Fruit fly (Drosophila melanogaster) whole organism, embryonic: Measurements from ENCODE around the gene Sk2.

Experiments
- Adf1 ChIP-seq: fragments of 200-800 bp; sonication (Bioruptor generic); IDR thresholded peaks from 2 replicates; pipeline ENCODE4 v1.3.6; 2022; ENCODE audit warnings: missing biosample characterization, missing genetic modification characterization
- Awh ChIP-seq: fragments of 200-800 bp; sonication (Bioruptor generic); IDR thresholded peaks from 2 replicates; pipeline ENCODE4, ENCODE4 v1.3.6; 2022; ENCODE audit warnings: missing biosample characterization, missing genetic modification characterization
- B-H1 ChIP-seq: fragments of 200-800 bp; sonication (Bioruptor generic); IDR thresholded peaks from 3 replicates; pipeline ENCODE4 v1.3.6; 2022; ENCODE audit warnings: missing biosample characterization, missing genetic modification characterization
- B-H2 ChIP-seq: fragments of 200-800 bp; sonication (Bioruptor generic); optimal IDR thresholded peaks from 2 replicates; lab custom pipeline; 2018; ENCODE audit warnings: missing biosample characterization, mild to moderate bottlenecking, missing genetic modification characterization
- CG10431 ChIP-seq: fragments of 200-800 bp; sonication (Bioruptor generic); optimal IDR thresholded peaks from 3 replicates; lab custom pipeline; 2018; ENCODE audit warnings: missing biosample characterization, mild to moderate bottlenecking, missing genetic modification characterization
- CG10654 ChIP-seq: fragments of 200-800 bp; sonication (Bioruptor generic); optimal IDR thresholded peaks from 2 replicates; lab custom pipeline; 2016; ENCODE audit warnings: missing biosample characterization, missing genetic modification characterization
- CG11085 ChIP-seq: fragments of 200-800 bp; sonication (Bioruptor generic); IDR thresholded peaks from 2 replicates; pipeline ENCODE4 v1.3.6; 2022; ENCODE audit warnings: missing biosample characterization, missing genetic modification characterization
- CG12299 ChIP-seq: fragments of 200-800 bp; sonication (Bioruptor generic); optimal IDR thresholded peaks from 2 replicates; lab custom pipeline; 2018; ENCODE audit warnings: missing biosample characterization, mild to moderate bottlenecking, missing genetic modification characterization
- CG12659 ChIP-seq: fragments of 200-800 bp; sonication (Bioruptor generic); optimal IDR thresholded peaks from 3 replicates; lab custom pipeline; 2017; ENCODE audit warnings: mild to moderate bottlenecking, missing biosample characterization, missing genetic modification reagents, missing genetic modification characterization
- CG2202 ChIP-seq: fragments of 200-800 bp; sonication (Bioruptor generic); optimal IDR thresholded peaks from 2 replicates; lab custom pipeline; 2018; ENCODE audit warnings: missing biosample characterization, mild to moderate bottlenecking, missing genetic modification characterization
- CG32772 ChIP-seq: fragments of 200-800 bp; sonication (Bioruptor generic); IDR thresholded peaks from 2 replicates; pipeline ENCODE4 v1.3.6; 2022; ENCODE audit warnings: missing biosample characterization, missing genetic modification characterization
- CG33213 ChIP-seq: fragments of 200-800 bp; sonication (Bioruptor generic); optimal IDR thresholded peaks from 3 replicates; lab custom pipeline; 2016; ENCODE audit warnings: missing biosample characterization, missing genetic modification characterization
- CG34224 ChIP-seq: fragments of 200-800 bp; sonication (Bioruptor generic); IDR thresholded peaks from 3 replicates; pipeline ENCODE4 v1.3.6; 2022; ENCODE audit warnings: missing biosample characterization, missing genetic modification characterization; ENCODE audit not compliant: partially characterized antibody
- CG4617 ChIP-seq: fragments of 200-800 bp; sonication (Bioruptor generic); optimal IDR thresholded peaks from 3 replicates; lab custom pipeline; 2016; ENCODE audit warnings: missing biosample characterization, missing genetic modification characterization, borderline replicate concordance
- CG4730 ChIP-seq: fragments of 200-800 bp; sonication (Bioruptor generic); IDR thresholded peaks from 2 replicates; pipeline ENCODE4 v1.3.6; 2022; ENCODE audit warnings: missing biosample characterization, missing genetic modification characterization
- CG5180 ChIP-seq: fragments of 200-800 bp; sonication (Bioruptor generic); optimal IDR thresholded peaks from 3 replicates; lab custom pipeline; 2017; ENCODE audit warnings: missing biosample characterization, missing genetic modification characterization, mild to moderate bottlenecking, moderate library complexity, missing genetic modification reagents
- CG6765 ChIP-seq: fragments of 200-800 bp; sonication (Bioruptor generic); optimal IDR thresholded peaks from 3 replicates; lab custom pipeline; 2017; ENCODE audit warnings: missing biosample characterization, mild to moderate bottlenecking, missing genetic modification characterization
- CG6791 ChIP-seq: fragments of 200-800 bp; sonication (Bioruptor generic); IDR thresholded peaks from 3 replicates; pipeline ENCODE4 v1.3.6; 2022; ENCODE audit warnings: missing biosample characterization, missing genetic modification characterization; ENCODE audit not compliant: partially characterized antibody
- CG6854 ChIP-seq: fragments of 200-800 bp; sonication (Bioruptor generic); optimal IDR thresholded peaks from 3 replicates; lab custom pipeline; 2017; ENCODE audit warnings: missing biosample characterization, mild to moderate bottlenecking, missing genetic modification characterization
- CG7372 ChIP-seq: fragments of 200-800 bp; sonication (Bioruptor generic); IDR thresholded peaks from 2 replicates; pipeline ENCODE4 v1.3.6; 2022; ENCODE audit warnings: missing biosample characterization, missing genetic modification characterization
- CG7839 ChIP-seq: fragments of 200-800 bp; sonication (Bioruptor generic); optimal IDR thresholded peaks from 3 replicates; lab custom pipeline; 2018; ENCODE audit warnings: missing biosample characterization, mild to moderate bottlenecking, missing genetic modification characterization, moderate library complexity
- Camta ChIP-seq: fragments of 200-800 bp; sonication (Bioruptor generic); optimal IDR thresholded peaks from 2 replicates; lab custom pipeline; 2016; ENCODE audit warnings: missing biosample characterization, missing genetic modification characterization
- Chrac-16 ChIP-seq: fragments of 200-800 bp; sonication (Bioruptor generic); optimal IDR thresholded peaks from 3 replicates; lab custom pipeline; 2016; ENCODE audit warnings: missing biosample characterization, missing genetic modification characterization
- Doc2 ChIP-seq: fragments of 200-800 bp; sonication (Bioruptor generic); IDR thresholded peaks from 2 replicates; pipeline ENCODE4 v1.3.6; 2022; ENCODE audit warnings: missing biosample characterization, missing genetic modification characterization
- Doc3 ChIP-seq: fragments of 200-800 bp; sonication (Bioruptor generic); IDR thresholded peaks from 3 replicates; pipeline ENCODE4 v1.3.6; 2022; ENCODE audit warnings: missing biosample characterization, missing genetic modification characterization; ENCODE audit not compliant: partially characterized antibody
- E2f1 ChIP-seq: fragments of 200-800 bp; sonication (Bioruptor generic); IDR thresholded peaks from 2 replicates; pipeline ENCODE4 v1.3.6; 2022; ENCODE audit warnings: missing biosample characterization, missing genetic modification characterization
- E2f2 ChIP-seq: fragments of 200-800 bp; sonication (Bioruptor generic); IDR thresholded peaks from 2 replicates; pipeline ENCODE4 v1.3.6; 2022; ENCODE audit warnings: missing biosample characterization, missing genetic modification characterization
- ERR ChIP-seq: fragments of 200-800 bp; sonication (Bioruptor generic); optimal IDR thresholded peaks from 2 replicates; lab custom pipeline; 2016; ENCODE audit warnings: missing biosample characterization, missing genetic modification characterization
- Hr3 ChIP-seq: fragments of 200-800 bp; sonication (Bioruptor generic); optimal IDR thresholded peaks from 3 replicates; lab custom pipeline; 2016; ENCODE audit warnings: missing biosample characterization, missing genetic modification characterization
- Hr51 ChIP-seq, 2 experiments: fragments of 200-800 bp; sonication (Bioruptor generic); optimal IDR thresholded peaks; 2 replicates in 1 of 2; 3 replicates in 1 of 2; lab custom pipeline; 2016 to 2018; ENCODE audit warnings: missing biosample characterization in 2 of 2, missing genetic modification characterization in 2 of 2, mild to moderate bottlenecking in 1 of 2, moderate library complexity in 1 of 2
- Nf-YA ChIP-seq: fragments of 200-800 bp; sonication (Bioruptor generic); IDR thresholded peaks from 2 replicates; pipeline ENCODE4 v1.3.6; 2022; ENCODE audit warnings: missing biosample characterization, missing genetic modification characterization
- Scr ChIP-seq: fragments of 200-800 bp; sonication (Bioruptor generic); IDR thresholded peaks from 2 replicates; pipeline ENCODE4 v1.3.6; 2022; ENCODE audit warnings: missing biosample characterization, missing genetic modification characterization; ENCODE audit not compliant: partially characterized antibody
- Usf ChIP-seq: fragments of 200-800 bp; sonication (Bioruptor generic); optimal IDR thresholded peaks from 2 replicates; lab custom pipeline; 2017; ENCODE audit warnings: missing genotype, missing biosample characterization, missing genetic modification characterization
- cato ChIP-seq: fragments of 200-800 bp; sonication (Bioruptor generic); optimal IDR thresholded peaks from 2 replicates; lab custom pipeline; 2016; ENCODE audit warnings: missing biosample characterization, missing genetic modification characterization, borderline replicate concordance
- corto ChIP-seq: fragments of 200-800 bp; sonication (Bioruptor generic); optimal IDR thresholded peaks from 2 replicates; lab custom pipeline; 2016; ENCODE audit warnings: missing biosample characterization, mild to moderate bottlenecking, missing genetic modification characterization, moderate library complexity
- fd96Cb ChIP-seq: fragments of 200-800 bp; sonication (Bioruptor generic); optimal IDR thresholded peaks from 2 replicates; lab custom pipeline; 2018; ENCODE audit warnings: missing biosample characterization, mild to moderate bottlenecking, missing genetic modification characterization, moderate library complexity
- fru ChIP-seq: fragments of >200 bp; optimal IDR thresholded peaks from 2 replicates; lab custom pipeline; 2017
- h ChIP-seq: fragments of >200 bp; optimal IDR thresholded peaks from 2 replicates; lab custom pipeline; 2017
- ham ChIP-seq: fragments of 200-800 bp; sonication (Bioruptor generic); IDR thresholded peaks from 2 replicates; pipeline ENCODE4 v1.3.6; 2022; ENCODE audit warnings: missing biosample characterization, missing genetic modification characterization
- hb ChIP-seq: fragments of 200-800 bp; sonication (Bioruptor generic); IDR thresholded peaks from 3 replicates; pipeline ENCODE4 v1.3.6; 2022; ENCODE audit warnings: missing biosample characterization, missing genetic modification characterization; ENCODE audit not compliant: partially characterized antibody
- lmd ChIP-seq: fragments of 200-800 bp; sonication (Bioruptor generic); IDR thresholded peaks from 2 replicates; pipeline ENCODE4 v1.3.6; 2022; ENCODE audit warnings: missing biosample characterization, missing genetic modification characterization
- nom ChIP-seq: fragments of 200-800 bp; sonication (Bioruptor generic); optimal IDR thresholded peaks from 2 replicates; lab custom pipeline; 2017; ENCODE audit warnings: missing biosample characterization, missing genetic modification characterization, mild to moderate bottlenecking, moderate library complexity, missing genetic modification reagents
- pita ChIP-seq: fragments of 200-800 bp; sonication (Bioruptor generic); optimal IDR thresholded peaks from 2 replicates; lab custom pipeline; 2017; ENCODE audit warnings: missing biosample characterization, mild to moderate bottlenecking, missing genetic modification characterization
- ranshi ChIP-seq: fragments of 200-800 bp; sonication (Bioruptor generic); IDR thresholded peaks from 2 replicates; pipeline ENCODE4 v1.3.6; 2022; ENCODE audit warnings: missing biosample characterization, missing genetic modification characterization
- row ChIP-seq: fragments of 200-800 bp; sonication (Bioruptor generic); IDR thresholded peaks from 3 replicates; pipeline ENCODE4 v1.3.6; 2022; ENCODE audit warnings: missing biosample characterization, missing genetic modification characterization
- sens ChIP-seq: fragments of 200-800 bp; sonication (Bioruptor generic); peaks from one replicate; lab custom pipeline; 2016; ENCODE audit warnings: missing biosample characterization, missing genetic modification characterization
- stc ChIP-seq: fragments of 200-800 bp; sonication (Bioruptor generic); IDR thresholded peaks from 2 replicates; pipeline ENCODE4 v1.3.6; 2022; ENCODE audit warnings: missing biosample characterization, missing genetic modification characterization
- tin ChIP-seq: fragments of 200-800 bp; sonication (Bioruptor generic); optimal IDR thresholded peaks from 3 replicates; lab custom pipeline; 2016; ENCODE audit warnings: missing biosample characterization, missing genetic modification characterization
- unc-4 ChIP-seq: fragments of 200-800 bp; sonication (Bioruptor generic); IDR thresholded peaks from 2 replicates; pipeline ENCODE4 v1.3.6; 2022; ENCODE audit warnings: missing biosample characterization, missing genetic modification characterization; ENCODE audit not compliant: partially characterized antibody

Gene Sk2

dm6 chr3L:3042150-3043049, 4.5 kb upstream of the Sk2 start, which contains the start of gene Prx4 (continued):
- no peak for TF ChIP-seq Camta (GFP tag; lab: Kevin White, UChicago)
- TF ChIP-seq CG34224 (GFP tag; lab: Robert Waterston, UW) = no peak
- TF ChIP-seq CG10431 = no peak
- peak; percentile 65 for TF ChIP-seq tin (GFP tag; lab: Kevin White, UChicago)
- TF ChIP-seq ham (GFP tag; lab: Robert Waterston, UW) = 0 out of 2 replicates have a peak, but pooled peaks have one; percentile 14
- TF ChIP-seq CG4617 (GFP tag; lab: Kevin White, UChicago) = no peak
- TF ChIP-seq CG32772 (GFP tag; lab: Robert Waterston, UW) = peak; percentile 62
- peak; percentile 50; the same call in 1 of the 2 replicates for TF ChIP-seq CG11085 (GFP tag; lab: Robert Waterston, UW)
- peak; percentile 63 for TF ChIP-seq CG12659 (GFP tag; lab: Kevin White, UChicago)
- peak; percentile 63 for TF ChIP-seq fd96Cb (tag; lab: Kevin White, UChicago)
- TF ChIP-seq Doc2 (GFP tag; lab: Robert Waterston, UW) = no peak
- peak; percentile 65 for TF ChIP-seq CG7372 (GFP tag; lab: Robert Waterston, UW)
- TF ChIP-seq CG6765 (GFP tag; lab: Kevin White, UChicago) = no peak
- TF ChIP-seq CG33213 (GFP tag; lab: Kevin White, UChicago) = no peak
- TF ChIP-seq pita (GFP tag; lab: Kevin White, UChicago) = no peak
- TF ChIP-seq stc = peak; percentile 80
- TF ChIP-seq Nf-YA (GFP tag; lab: Robert Waterston, UW) = 0 out of 2 replicates have a peak, but pooled peaks have one; percentile 14
- TF ChIP-seq CG7839 (tag; lab: Kevin White, UChicago) = peak; percentile 84
- TF ChIP-seq CG6854 (GFP tag; lab: Kevin White, UChicago) = peak; percentile 56
- peak; percentile 63; the same call in 2 of the 3 replicates for TF ChIP-seq B-H1
- TF ChIP-seq ERR (GFP tag; lab: Kevin White, UChicago) = no peak
- TF ChIP-seq E2f1 (GFP tag; lab: Robert Waterston, UW) = peak; percentile 69
- TF ChIP-seq CG12299 (tag; lab: Kevin White, UChicago) = peak; percentile 42
- TF ChIP-seq lmd (GFP tag; lab: Robert Waterston, UW) = peak; percentile 72; the same call in 1 of the 2 replicates
- TF ChIP-seq Usf (GFP tag; lab: Kevin White, UChicago) = peak; percentile 33
- TF ChIP-seq Hr51 (GFP tag; optimal IDR thresholded peaks at IDR 0.05; lab: Kevin White, UChicago) = peak in 1 of 2 experiments; percentile 72
- TF ChIP-seq Hr3 = peak; percentile 57
- TF ChIP-seq Scr (GFP tag; lab: Robert Waterston, UW) = no peak
- no peak for TF ChIP-seq cato (GFP tag; lab: Kevin White, UChicago)
- TF ChIP-seq Doc3 = no peak
- TF ChIP-seq corto (GFP tag; lab: Kevin White, UChicago) = peak; percentile 46
- TF ChIP-seq ranshi (GFP tag; lab: Robert Waterston, UW) = peak; percentile 73
- no peak for TF ChIP-seq unc-4 (GFP tag; lab: Robert Waterston, UW)
- peak; percentile 39 for TF ChIP-seq CG10654 (GFP tag; lab: Kevin White, UChicago)
- no peak for TF ChIP-seq B-H2
- peak; percentile 17; the same call in 1 of the 2 replicates for TF ChIP-seq Adf1 (GFP tag; lab: Robert Waterston, UW)
- peak; percentile 86 for TF ChIP-seq Awh
- TF ChIP-seq E2f2 (GFP tag; lab: Robert Waterston, UW) = peak; percentile 60
- TF ChIP-seq fru = no peak
- peak; percentile 54; the same call in 1 of the 2 replicates for TF ChIP-seq CG4730 (GFP tag; lab: Robert Waterston, UW)
- TF ChIP-seq CG6791 (GFP tag; lab: Robert Waterston, UW) = no peak
- no peak for TF ChIP-seq nom (GFP tag; lab: Kevin White, UChicago)
- peak; percentile 81 for TF ChIP-seq row (GFP tag; lab: Robert Waterston, UW)
- no peak for TF ChIP-seq h
- TF ChIP-seq Chrac-16 (GFP tag; lab: Kevin White, UChicago) = peak; percentile 62
- TF ChIP-seq sens (GFP tag; lab: Kevin White, UChicago) = peak; percentile 88
- TF ChIP-seq CG2202 = peak; percentile 53
- TF ChIP-seq CG5180 (GFP tag; lab: Kevin White, UChicago) = peak; percentile 25
- no peak for TF ChIP-seq hb (GFP tag; lab: Robert Waterston, UW)
